Worm (Caenorhabditis elegans) whole organism, early embryonic: ENCODE results near the gene Y61A9LA.4.

Experiments used
- B0310.2 ChIP-seq: sonication (generic microtip); optimal IDR thresholded peaks from 2 replicates; lab custom pipeline; 2016; ENCODE audit warnings: mild to moderate bottlenecking, missing genetic modification characterization, missing compliant biosample characterization
- F13C5.2 ChIP-seq: sonication (generic microtip); optimal IDR thresholded peaks from 2 replicates; lab custom pipeline; 2017; ENCODE audit warnings: mild to moderate bottlenecking, missing genetic modification characterization, inconsistent platforms, missing compliant biosample characterization
- aly-1 ChIP-seq: sonication (generic microtip); optimal IDR thresholded peaks from 2 replicates; lab custom pipeline; 2016; ENCODE audit warnings: missing genetic modification characterization, missing compliant biosample characterization
- ama-1 ChIP-seq: fragments of 150-350 bp; optimal IDR thresholded peaks from 2 replicates; lab custom pipeline; 2014
- ceh-13 ChIP-seq: fragments of 200-800 bp; sonication (Bioruptor generic); optimal IDR thresholded peaks from 2 replicates; lab custom pipeline; 2018; ENCODE audit warnings: mild to moderate bottlenecking, missing genetic modification characterization, missing compliant biosample characterization
- ceh-36 ChIP-seq: sonication (generic microtip); optimal IDR thresholded peaks from 2 replicates; lab custom pipeline; 2016; ENCODE audit warnings: missing genetic modification characterization, inconsistent platforms, missing compliant biosample characterization
- ets-7 ChIP-seq: sonication (generic microtip); optimal IDR thresholded peaks from 2 replicates; lab custom pipeline; 2016; ENCODE audit warnings: missing genotype, missing genetic modification characterization, missing compliant biosample characterization
- flt-1 ChIP-seq: fragments of 200-800 bp; sonication (Bioruptor generic); IDR thresholded peaks from 2 replicates; pipeline ENCODE4 v1.3.6; 2022; ENCODE audit warnings: missing genetic modification characterization, missing compliant biosample characterization
- hmbx-1 ChIP-seq: sonication (generic microtip); optimal IDR thresholded peaks from 2 replicates; lab custom pipeline; 2016; ENCODE audit warnings: mild to moderate bottlenecking, missing genetic modification characterization, missing compliant biosample characterization
- hmg-4 ChIP-seq: fragments of 200-800 bp; sonication (Bioruptor generic); optimal IDR thresholded peaks from 2 replicates; lab custom pipeline; 2018; ENCODE audit warnings: mild to moderate bottlenecking, missing genetic modification characterization, missing compliant biosample characterization
- hnd-1 ChIP-seq: sonication (generic microtip); optimal IDR thresholded peaks from 2 replicates; lab custom pipeline; 2016; ENCODE audit warnings: missing genetic modification characterization, missing compliant biosample characterization
- pes-1 ChIP-seq: fragments of 200-800 bp; sonication (Bioruptor generic); IDR thresholded peaks from 2 replicates; pipeline ENCODE4 v1.3.6; 2022; ENCODE audit warnings: missing genetic modification reagents, missing genetic modification characterization, missing compliant biosample characterization
- scrt-1 ChIP-seq: fragments of 200-800 bp; sonication (Bioruptor generic); IDR thresholded peaks from 2 replicates; pipeline ENCODE4 v1.3.6; 2022; ENCODE audit warnings: missing genetic modification characterization, missing compliant biosample characterization
- sea-1 ChIP-seq: fragments of 200-800 bp; sonication (Bioruptor generic); conservative IDR thresholded peaks from 2 replicates; pipeline ENCODE4 v1.3.6; 2022; ENCODE audit warnings: missing genetic modification characterization, missing compliant biosample characterization
- tbx-11 ChIP-seq: fragments of 200-800 bp; sonication (Bioruptor generic); IDR thresholded peaks from 2 replicates; pipeline ENCODE4 v1.3.6; 2022; ENCODE audit warnings: missing genetic modification characterization, missing compliant biosample characterization
- tbx-37 ChIP-seq: fragments of 200-800 bp; sonication (Bioruptor generic); conservative IDR thresholded peaks from 2 replicates; pipeline ENCODE4 v1.3.6; 2022; ENCODE audit warnings: missing genetic modification reagents, missing genetic modification characterization, missing compliant biosample characterization
- tra-4 ChIP-seq: sonication (generic microtip); optimal IDR thresholded peaks from 2 replicates; lab custom pipeline; 2017; ENCODE audit warnings: missing genetic modification characterization, missing compliant biosample characterization

Gene Y61A9LA.4

DNA sequence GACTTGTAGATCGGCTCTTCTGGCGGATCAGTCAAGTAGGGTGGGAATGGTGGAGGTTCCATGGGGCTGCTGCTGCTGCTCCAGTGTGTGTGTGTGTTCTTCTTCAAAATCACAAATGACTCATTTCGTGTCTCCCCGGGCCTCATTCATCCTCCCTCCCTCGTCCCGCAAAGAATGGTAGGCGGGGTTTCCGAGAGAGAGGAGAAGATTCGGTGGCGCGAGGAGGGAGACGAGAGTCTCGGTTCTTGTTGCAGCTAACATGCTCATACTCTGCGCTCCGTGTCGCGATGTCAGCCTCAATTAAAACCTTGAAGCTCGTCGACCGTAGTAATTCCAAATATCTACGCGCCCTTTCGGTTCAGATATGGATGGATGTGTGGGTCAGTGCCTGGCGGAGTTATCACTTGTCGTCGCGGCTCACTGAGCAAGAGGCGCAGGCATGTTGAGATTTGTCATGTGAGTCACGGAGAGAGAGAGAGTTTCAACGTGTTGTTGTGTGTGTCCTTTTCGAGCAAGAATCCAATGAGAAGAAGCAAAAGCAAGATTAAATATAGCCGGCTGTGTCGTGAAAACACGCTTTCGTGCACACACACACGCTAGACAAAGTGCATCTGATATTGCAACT, 33.6 kb upstream of the Y61A9LA.4 start:
- no peak for TF ChIP-seq tbx-37 (GFP tag; lab: Robert Waterston, UW)

DNA sequence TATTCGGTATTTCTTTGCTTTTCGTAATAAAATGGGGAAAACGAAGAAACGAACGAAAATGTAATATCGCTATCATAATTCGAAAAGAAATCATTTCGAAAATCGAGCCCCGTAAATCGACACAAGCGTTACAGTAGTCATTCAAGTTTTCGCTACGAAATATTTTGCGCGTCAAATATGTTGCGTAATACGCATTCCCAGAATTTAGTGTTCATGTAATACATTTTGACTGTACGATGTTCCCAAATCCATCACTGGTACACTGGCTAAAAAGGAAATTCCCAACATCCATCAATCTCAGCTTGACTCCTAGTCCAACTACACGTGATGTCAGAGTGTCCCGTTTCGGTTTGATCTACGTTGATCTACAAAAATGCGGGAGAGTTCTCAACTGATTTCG, 32.6 kb upstream of the Y61A9LA.4 start:
- TF ChIP-seq scrt-1 (GFP tag; lab: Robert Waterston, UW) (no peak), F13C5.2 (tag; lab: Kevin White, UChicago) (no peak), tbx-11 (GFP tag; lab: Robert Waterston, UW) (no peak), ceh-36 (tag; lab: Kevin White, UChicago) (no peak), ets-7 (tag; lab: Kevin White, UChicago) (no peak), hmg-4 (GFP tag; lab: Kevin White, UChicago) (no peak), flt-1 (GFP tag; lab: Robert Waterston, UW) (no peak), hnd-1 (tag; lab: Kevin White, UChicago) (no peak), pes-1 (GFP tag; lab: Robert Waterston, UW) (no peak), ama-1 (lab: Kevin White, UChicago) (no peak), hmbx-1 (no peak), B0310.2 (tag; lab: Kevin White, UChicago) (no peak), sea-1 (GFP tag; lab: Robert Waterston, UW) (no peak), ceh-13 (GFP tag; lab: Kevin White, UChicago) (no peak), tra-4 (tag; lab: Kevin White, UChicago) (no peak)

DNA sequence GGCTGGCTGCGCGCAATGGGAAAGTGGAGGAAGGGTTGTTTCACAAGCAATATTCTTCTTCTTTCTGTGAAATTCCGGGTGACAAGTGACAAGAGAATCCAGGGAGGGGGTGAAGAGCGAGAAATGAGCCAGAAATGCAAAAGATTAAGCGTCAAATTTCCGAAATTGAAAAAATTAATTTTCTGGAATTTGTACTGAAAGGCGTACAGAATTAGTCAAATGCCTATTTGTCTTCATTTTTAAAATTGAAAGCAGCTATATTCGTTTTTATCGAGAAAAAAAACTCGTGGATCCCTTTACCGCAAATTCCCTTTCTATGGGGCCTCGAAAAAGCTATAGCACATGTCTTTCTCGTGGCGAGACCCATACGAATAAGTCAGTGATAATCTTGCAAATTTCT, 24.8 kb upstream of the Y61A9LA.4 start:
- TF ChIP-seq tbx-11 (GFP tag; lab: Robert Waterston, UW) (no peak), ceh-36 (tag; lab: Kevin White, UChicago) (peak; percentile 12), pes-1 (GFP tag; lab: Robert Waterston, UW) (peak; percentile 43; the same call in 1 of the 2 replicates), hmg-4 (GFP tag; lab: Kevin White, UChicago) (no peak)

ce11 chrV:4539855-4540254, 20.7 kb upstream of the Y61A9LA.4 start:
- TF ChIP-seq flt-1 (GFP tag; lab: Robert Waterston, UW) (no peak), ets-7 (tag; lab: Kevin White, UChicago) (no peak), ceh-36 (tag; lab: Kevin White, UChicago) (no peak), hnd-1 (tag; lab: Kevin White, UChicago) (no peak)

ce11 chrV:4546854-4547253, 13.7 kb upstream of the Y61A9LA.4 start:
- TF ChIP-seq hnd-1 (tag; lab: Kevin White, UChicago) (no peak), hmbx-1 (no peak), hmg-4 (GFP tag; lab: Kevin White, UChicago) (no peak), ets-7 (tag; lab: Kevin White, UChicago) (no peak), tbx-37 (GFP tag; lab: Robert Waterston, UW) (no peak), sea-1 (GFP tag; lab: Robert Waterston, UW) (no peak)

ce11 chrV:4549191-4549590, 11.3 kb upstream of the Y61A9LA.4 start, which contains the start of gene sos-1:
TSS of gene sos-1 (minus strand) at chrV:4549291.
- TF ChIP-seq ama-1 (lab: Kevin White, UChicago) (no peak), F13C5.2 (tag; lab: Kevin White, UChicago) (no peak), tbx-11 (GFP tag; lab: Robert Waterston, UW) (no peak), tbx-37 (GFP tag; lab: Robert Waterston, UW) (no peak), aly-1 (tag; lab: Kevin White, UChicago) (no peak), hmg-4 (GFP tag; lab: Kevin White, UChicago) (no peak), pes-1 (GFP tag; lab: Robert Waterston, UW) (no peak), ceh-36 (tag; lab: Kevin White, UChicago) (no peak), B0310.2 (tag; lab: Kevin White, UChicago) (no peak), ets-7 (tag; lab: Kevin White, UChicago) (no peak), flt-1 (GFP tag; lab: Robert Waterston, UW) (no peak), ceh-13 (GFP tag; lab: Kevin White, UChicago) (no peak), sea-1 (GFP tag; lab: Robert Waterston, UW) (no peak), hnd-1 (tag; lab: Kevin White, UChicago) (no peak), tra-4 (tag; lab: Kevin White, UChicago) (no peak), scrt-1 (GFP tag; lab: Robert Waterston, UW) (no peak), hmbx-1 (no peak)

ce11 chrV:4550459-4550858, 10.1 kb upstream of the Y61A9LA.4 start:
- TF ChIP-seq flt-1 (GFP tag; lab: Robert Waterston, UW) = no peak
- no peak for TF ChIP-seq ceh-36 (tag; lab: Kevin White, UChicago)
- peak; percentile 17 for TF ChIP-seq F13C5.2 (tag; lab: Kevin White, UChicago)
- peak; percentile 12 for TF ChIP-seq hmg-4 (GFP tag; lab: Kevin White, UChicago)
- TF ChIP-seq hmbx-1 = no peak
- TF ChIP-seq aly-1 (tag; lab: Kevin White, UChicago) = no peak

- TF ChIP-seq B0310.2 (tag; lab: Kevin White, UChicago) = no peak
- TF ChIP-seq ceh-13 (GFP tag; lab: Kevin White, UChicago) = no peak
- TF ChIP-seq flt-1 (GFP tag; lab: Robert Waterston, UW) = no peak
- TF ChIP-seq ama-1 (lab: Kevin White, UChicago) = no peak
- TF ChIP-seq scrt-1 (GFP tag; lab: Robert Waterston, UW) = no peak
- no peak for TF ChIP-seq ets-7 (tag; lab: Kevin White, UChicago)
- no peak for TF ChIP-seq aly-1 (tag; lab: Kevin White, UChicago)
- no peak for TF ChIP-seq pes-1 (GFP tag; lab: Robert Waterston, UW)
- TF ChIP-seq ceh-36 (tag; lab: Kevin White, UChicago) = no peak
Measured at ce11 chrV:4551911-4552310, 8.6 kb upstream of the Y61A9LA.4 start.
